Worm (Caenorhabditis elegans): ENCODE data around the gene F01D4.5.

Gene F01D4.5

ce11 chrIV:10530648-10531047 is 47.2 kb upstream of the F01D4.5 start, which contains the start of gene T07G12.2:
Gene T07G12.2, plus strand, starts transcription at chrIV:10530709.
- TF ChIP-seq akir-1 (GFP tag; optimal IDR thresholded peaks at IDR 0.05) (no peak), hlh-26 (GFP tag; conservative IDR thresholded peaks at IDR 0.05) (no peak), ztf-28 (GFP tag; IDR thresholded peaks at IDR 0.05) (no peak), rpc-1 (optimal IDR thresholded peaks at IDR 0.05) (no peak), rpc-1 (tag; optimal IDR thresholded peaks at IDR 0.05) (no peak), lin-35 (GFP tag; optimal IDR thresholded peaks at IDR 0.05) (no peak), unc-130 (GFP tag; optimal IDR thresholded peaks at IDR 0.05) (no peak), mcd-1 (GFP tag; IDR thresholded peaks at IDR 0.05) (no peak), ztf-3 (GFP tag; optimal IDR thresholded peaks at IDR 0.05) (no peak)

- TF ChIP-seq lsy-27 (tag; optimal IDR thresholded peaks at IDR 0.05; ENCODE audit: borderline replicate concordance, insufficient read depth) (no peak), ztf-28 (GFP tag; IDR thresholded peaks at IDR 0.05) (no peak), cebp-2 (GFP tag; IDR thresholded peaks at IDR 0.05) (0 out of 2 replicates have a peak, but pooled peaks have one; percentile 38), tbp1 (GFP tag; optimal IDR thresholded peaks at IDR 0.05) (no peak)
Measured at ce11 chrIV:10524095-10524829, 40.8 kb upstream of the F01D4.5 start, which contains the start of gene C02F4.5. Gene C02F4.5, minus strand, starts transcription at chrIV:10524145.

ce11 chrIV:10521106-10521505 is 37.6 kb upstream of the F01D4.5 start, which contains the start of gene cal-4:
Gene cal-4, plus strand, starts transcription at chrIV:10521406.
- TF ChIP-seq nhr-27 (tag; optimal IDR thresholded peaks at IDR 0.05) (no peak), sdz-38 (tag; optimal IDR thresholded peaks at IDR 0.05) (no peak)

- TF ChIP-seq hsf-1 (GFP tag; IDR thresholded peaks at IDR 0.05): no peak
- no peak for TF ChIP-seq F57C9.4 (tag; optimal IDR thresholded peaks at IDR 0.05)
- TF ChIP-seq mel-28 (tag; optimal IDR thresholded peaks at IDR 0.05; ENCODE audit: borderline replicate concordance): no peak
- no peak for TF ChIP-seq sdz-38 (tag; optimal IDR thresholded peaks at IDR 0.05)
- no peak for TF ChIP-seq nhr-120 (GFP tag; IDR thresholded peaks at IDR 0.05)
- no peak for TF ChIP-seq nhr-90 (tag; optimal IDR thresholded peaks at IDR 0.05)
Measured at ce11 chrIV:10518652-10519051, 35.2 kb upstream of the F01D4.5 start.

ce11 chrIV:10515128-10515527 is 31.7 kb upstream of the F01D4.5 start, which contains the start of gene C02F4.4:
Gene C02F4.4, minus strand, starts transcription at chrIV:10515228.
- no peak for TF ChIP-seq nfya-2 (GFP tag; IDR thresholded peaks at IDR 0.05)
- TF ChIP-seq lin-35 (GFP tag; optimal IDR thresholded peaks at IDR 0.05): no peak
- TF ChIP-seq mes-4 (tag; optimal IDR thresholded peaks at IDR 0.05): no peak
- no peak for TF ChIP-seq ztf-3 (GFP tag; optimal IDR thresholded peaks at IDR 0.05)
- TF ChIP-seq lir-1 (GFP tag; conservative IDR thresholded peaks at IDR 0.05): no peak
- TF ChIP-seq snpc-4 (GFP tag; optimal IDR thresholded peaks at IDR 0.05): no peak
- no peak for TF ChIP-seq snpc-4 (tag; optimal IDR thresholded peaks at IDR 0.05)
- TF ChIP-seq attf-3 (GFP tag; conservative IDR thresholded peaks at IDR 0.05): no peak
- no peak for TF ChIP-seq lin-40 (tag; optimal IDR thresholded peaks at IDR 0.05)

ce11 chrIV:10513266-10513665 is 29.8 kb upstream of the F01D4.5 start:
- TF ChIP-seq lsy-27 (tag; optimal IDR thresholded peaks at IDR 0.05; ENCODE audit: borderline replicate concordance, insufficient read depth) (no peak), ceh-27 (GFP tag; optimal IDR thresholded peaks at IDR 0.05) (no peak), nhr-90 (tag; optimal IDR thresholded peaks at IDR 0.05) (no peak), ztf-26 (tag; optimal IDR thresholded peaks at IDR 0.05) (no peak), attf-3 (GFP tag; conservative IDR thresholded peaks at IDR 0.05) (no peak), mel-28 (tag; optimal IDR thresholded peaks at IDR 0.05; ENCODE audit: borderline replicate concordance) (no peak), nhr-80 (tag; optimal IDR thresholded peaks at IDR 0.05) (peak; percentile 57), egl-18 (GFP tag; IDR thresholded peaks at IDR 0.05) (no peak), hmg-1.2 (GFP tag; IDR thresholded peaks at IDR 0.05) (no peak), ama-1 (optimal IDR thresholded peaks at IDR 0.05) (no peak), ama-1 (GFP tag; optimal IDR thresholded peaks at IDR 0.05) (no peak), B0035.1 (tag; optimal IDR thresholded peaks at IDR 0.05) (no peak), mcd-1 (GFP tag; IDR thresholded peaks at IDR 0.05) (no peak), gei-17 (GFP tag; optimal IDR thresholded peaks at IDR 0.05) (no peak), cebp-1 (GFP tag; IDR thresholded peaks at IDR 0.05) (no peak), cebp-1 (tag; optimal IDR thresholded peaks at IDR 0.05) (peak; percentile 57), let-607 (tag; optimal IDR thresholded peaks at IDR 0.05) (no peak), unc-62 (GFP tag; optimal IDR thresholded peaks at IDR 0.05) (peak; percentile 56)
